Fruit fly (Drosophila melanogaster): ENCODE data around the gene Osi11.

The Osi11 gene

dm6 chr3R:6287433-6287832 is 18.9 kb upstream of the Osi11 start, which contains the start of gene CG15594:
TSS of gene CG15594 (plus strand) at chr3R:6287733.
- TF ChIP-seq h (optimal IDR thresholded peaks at IDR 0.05) (no peak), Sin3A (optimal IDR thresholded peaks at IDR 0.05) (no peak), insv (optimal IDR thresholded peaks at IDR 0.05) (no peak), Myc (optimal IDR thresholded peaks at IDR 0.05) (no peak), ttk (optimal IDR thresholded peaks at IDR 0.05) (no peak)

DNA sequence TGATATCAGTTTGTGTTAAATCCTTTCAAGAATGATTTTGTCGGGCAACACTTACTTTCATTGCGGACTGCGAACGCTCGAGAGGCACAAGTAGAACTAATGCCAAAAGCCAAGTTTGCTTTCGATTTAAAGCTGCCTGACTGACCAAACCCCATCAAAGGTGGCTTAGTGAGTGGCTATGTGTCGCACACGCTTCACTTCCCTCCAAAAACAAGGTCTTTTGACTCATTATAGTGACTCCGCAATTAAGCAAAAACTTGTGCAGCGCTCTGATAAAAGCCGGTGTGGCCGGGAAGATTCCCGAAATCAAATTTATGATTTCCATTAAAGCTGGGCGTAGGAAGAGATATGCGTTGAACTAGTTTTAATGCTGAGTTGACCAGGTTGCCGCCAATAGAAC is 16.5 kb upstream of the Osi11 start, which contains the start of gene CG15597:
TSS of gene CG15597 (minus strand) at position 101 of the 400 bp plus-strand sequence.
- TF ChIP-seq insv (optimal IDR thresholded peaks at IDR 0.05) (no peak), Sin3A (optimal IDR thresholded peaks at IDR 0.05) (no peak), psq (optimal IDR thresholded peaks at IDR 0.05) (no peak), Myc (optimal IDR thresholded peaks at IDR 0.05) (no peak), ttk (optimal IDR thresholded peaks at IDR 0.05) (no peak), h (optimal IDR thresholded peaks at IDR 0.05) (no peak)

DNA sequence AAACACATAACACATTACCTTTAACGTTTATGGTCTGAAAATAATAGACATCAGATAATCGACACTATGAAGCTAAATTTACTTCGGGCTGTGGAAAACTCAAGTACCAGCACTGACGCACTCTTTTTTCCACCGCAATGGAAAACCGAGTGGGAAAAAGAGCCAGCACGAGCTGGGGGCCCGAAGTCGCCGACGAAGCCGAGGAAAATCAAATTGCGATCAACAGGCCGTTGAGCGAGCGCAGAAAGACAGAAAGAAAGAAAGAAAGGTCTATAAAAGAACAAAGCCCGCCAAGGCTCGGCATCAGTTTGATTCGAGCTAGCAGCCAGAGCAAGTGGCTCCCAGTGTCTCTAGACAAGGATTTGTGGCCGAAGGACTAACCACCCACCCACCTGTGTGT is 9.7 kb upstream of the Osi11 start, which contains the start of gene Osi12:
TSS of gene Osi12 (plus strand) at position 301 of the 400 bp plus-strand sequence.
- TF ChIP-seq h (optimal IDR thresholded peaks at IDR 0.05) (no peak), Sin3A (optimal IDR thresholded peaks at IDR 0.05) (no peak), psq (optimal IDR thresholded peaks at IDR 0.05) (no peak), ttk (optimal IDR thresholded peaks at IDR 0.05) (no peak), insv (optimal IDR thresholded peaks at IDR 0.05) (no peak), Myc (optimal IDR thresholded peaks at IDR 0.05) (no peak)

DNA sequence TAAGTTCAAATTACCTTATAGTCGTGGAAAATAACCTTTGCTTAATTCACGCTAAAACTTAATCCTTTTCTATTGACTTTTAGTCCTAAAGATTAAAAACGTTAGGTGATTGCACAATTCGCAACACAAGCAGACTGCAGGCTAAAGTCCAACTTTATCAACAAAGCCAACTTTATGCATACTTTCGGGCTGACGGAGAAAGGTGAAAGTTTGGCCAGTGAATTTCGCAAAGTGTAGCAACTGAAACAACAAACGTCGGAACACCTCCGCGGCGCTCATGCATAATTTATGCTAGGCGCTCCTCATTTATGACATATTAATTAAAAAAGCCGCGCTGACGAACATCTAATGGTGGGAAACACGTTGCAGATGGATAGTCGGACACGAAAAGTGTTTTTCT is 1.4 kb upstream of the Osi11 start:
- TF ChIP-seq insv (optimal IDR thresholded peaks at IDR 0.05) (no peak), h (optimal IDR thresholded peaks at IDR 0.05) (no peak), Sin3A (optimal IDR thresholded peaks at IDR 0.05) (no peak), Myc (optimal IDR thresholded peaks at IDR 0.05) (no peak), psq (optimal IDR thresholded peaks at IDR 0.05) (no peak), ttk (optimal IDR thresholded peaks at IDR 0.05) (no peak)

dm6 chr3R:6265890-6266289 is 2.7 kb downstream of the Osi11 start, which contains the start of gene Osi10b:
TSS of gene Osi10b (plus strand) at chr3R:6266190.
- TF ChIP-seq insv (optimal IDR thresholded peaks at IDR 0.05) (no peak), h (optimal IDR thresholded peaks at IDR 0.05) (no peak), psq (optimal IDR thresholded peaks at IDR 0.05) (no peak), ttk (optimal IDR thresholded peaks at IDR 0.05) (no peak), Myc (optimal IDR thresholded peaks at IDR 0.05) (no peak), Sin3A (optimal IDR thresholded peaks at IDR 0.05) (no peak)

dm6 chr3R:6263658-6264057 is 4.9 kb downstream of the Osi11 start, which contains the start of gene Osi10a:
TSS of gene Osi10a (plus strand) at chr3R:6263958.
- TF ChIP-seq insv (optimal IDR thresholded peaks at IDR 0.05) (no peak), ttk (optimal IDR thresholded peaks at IDR 0.05) (no peak), Sin3A (optimal IDR thresholded peaks at IDR 0.05) (no peak), psq (optimal IDR thresholded peaks at IDR 0.05) (no peak), Myc (optimal IDR thresholded peaks at IDR 0.05) (no peak), h (optimal IDR thresholded peaks at IDR 0.05) (no peak)

DNA sequence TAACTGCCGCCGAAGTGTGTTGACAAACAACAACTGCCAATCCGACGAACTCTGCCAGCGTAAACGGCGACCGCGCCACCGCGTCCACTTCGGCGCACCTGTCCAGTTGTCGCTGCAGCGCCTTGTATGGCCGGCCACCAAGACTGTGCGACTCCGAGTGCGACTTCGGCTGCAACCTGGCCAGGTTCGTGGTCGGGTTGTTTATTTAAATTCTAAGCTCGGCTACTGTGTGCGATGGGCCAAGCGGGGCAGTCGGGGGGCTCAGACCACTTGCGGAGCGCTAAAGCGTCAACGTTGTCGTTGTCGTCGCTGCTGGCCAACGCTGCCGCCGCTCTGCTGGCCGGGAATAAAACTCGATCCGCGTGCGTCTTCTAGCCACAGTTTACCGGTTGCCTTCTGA is 8.7 kb downstream of the Osi11 start, which contains the start of gene Osi9:
TSS of gene Osi9 (plus strand) at position 375 of the 400 bp plus-strand sequence.
- TF ChIP-seq h (optimal IDR thresholded peaks at IDR 0.05) (no peak), Myc (optimal IDR thresholded peaks at IDR 0.05) (no peak), ttk (optimal IDR thresholded peaks at IDR 0.05) (no peak), psq (optimal IDR thresholded peaks at IDR 0.05) (no peak), insv (optimal IDR thresholded peaks at IDR 0.05) (no peak), Sin3A (optimal IDR thresholded peaks at IDR 0.05) (no peak)

- TF ChIP-seq ttk (optimal IDR thresholded peaks at IDR 0.05) (no peak), Myc (optimal IDR thresholded peaks at IDR 0.05) (no peak), Sin3A (optimal IDR thresholded peaks at IDR 0.05) (no peak), insv (optimal IDR thresholded peaks at IDR 0.05) (no peak), h (optimal IDR thresholded peaks at IDR 0.05) (no peak), psq (optimal IDR thresholded peaks at IDR 0.05) (no peak)
Observed at dm6 chr3R:6254875-6255274, 13.7 kb downstream of the Osi11 start, which contains the start of gene Osi8. TSS of gene Osi8 (plus strand) at chr3R:6255175.

DNA sequence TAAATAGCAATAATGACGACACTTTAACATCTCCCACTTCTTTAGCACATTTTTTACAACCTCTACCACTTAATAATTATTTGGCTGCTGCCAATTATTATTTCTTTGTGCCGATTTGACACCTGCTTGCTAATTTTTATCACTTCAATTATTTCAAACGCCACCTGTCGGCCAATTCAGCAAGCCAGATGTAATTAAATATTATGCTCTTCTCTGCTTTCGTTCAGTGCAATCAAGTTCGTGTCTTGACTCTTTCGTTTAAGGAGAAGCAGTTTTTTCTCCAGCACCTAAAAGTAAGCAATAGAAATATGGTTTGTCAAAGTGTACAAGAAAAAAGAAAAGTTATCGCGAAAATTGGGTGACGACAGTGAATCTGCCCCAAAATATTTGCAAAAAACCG is 14.1 kb downstream of the Osi11 start:
- TF ChIP-seq ttk (optimal IDR thresholded peaks at IDR 0.05) (no peak), Sin3A (optimal IDR thresholded peaks at IDR 0.05) (no peak), Myc (optimal IDR thresholded peaks at IDR 0.05) (no peak), insv (optimal IDR thresholded peaks at IDR 0.05) (no peak), h (optimal IDR thresholded peaks at IDR 0.05) (no peak), psq (optimal IDR thresholded peaks at IDR 0.05) (no peak)

DNA sequence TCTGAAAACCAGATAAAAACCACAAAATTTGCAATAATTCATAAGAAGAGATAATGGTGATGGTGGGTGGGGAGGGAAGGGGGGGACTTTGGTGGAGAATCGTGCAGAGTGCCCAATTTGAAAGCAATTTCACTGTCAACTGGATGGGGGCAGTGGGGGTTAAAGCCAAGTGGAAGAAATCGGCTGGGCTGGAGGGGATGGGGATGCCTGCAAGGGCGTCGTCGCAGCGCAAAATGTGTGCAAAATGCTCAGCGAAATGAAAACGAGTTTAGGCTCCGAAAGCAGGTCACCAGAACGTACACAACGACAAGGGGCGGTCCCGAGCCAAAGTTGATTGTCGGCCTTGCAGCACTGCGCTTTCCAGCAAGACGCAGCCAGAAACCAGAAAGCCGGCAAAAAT is 15.7 kb downstream of the Osi11 start:
- no peak for TF ChIP-seq ttk (optimal IDR thresholded peaks at IDR 0.05)
- TF ChIP-seq h (optimal IDR thresholded peaks at IDR 0.05) = no peak
- no peak for TF ChIP-seq Myc (optimal IDR thresholded peaks at IDR 0.05)
- no peak for TF ChIP-seq insv (optimal IDR thresholded peaks at IDR 0.05)
- TF ChIP-seq psq (optimal IDR thresholded peaks at IDR 0.05) = no peak
- no peak for TF ChIP-seq Sin3A (optimal IDR thresholded peaks at IDR 0.05)

DNA sequence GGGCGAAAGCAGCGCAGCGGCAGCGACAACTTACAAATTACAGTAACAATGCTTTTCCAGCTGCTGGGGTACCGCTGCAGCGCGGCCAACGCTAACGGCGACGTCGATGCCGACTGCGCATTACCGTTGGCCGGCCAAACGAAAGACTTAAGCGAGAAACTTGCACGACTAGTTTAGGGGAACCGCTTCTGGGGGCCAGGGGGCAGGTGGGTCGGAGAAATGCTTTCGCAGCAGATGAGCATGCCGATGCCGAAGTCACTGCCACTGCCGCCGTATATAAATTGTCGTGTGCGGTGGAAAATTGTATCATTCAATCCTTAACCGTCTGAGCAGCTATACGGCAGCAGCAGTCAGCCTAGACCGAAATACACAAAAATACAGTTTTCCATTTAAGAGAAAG is 19.9 kb downstream of the Osi11 start, which contains the start of gene Osi7:
TSS of gene Osi7 (plus strand) at position 301 of the 400 bp plus-strand sequence.
- TF ChIP-seq Sin3A (optimal IDR thresholded peaks at IDR 0.05) (no peak), ttk (optimal IDR thresholded peaks at IDR 0.05) (no peak), h (optimal IDR thresholded peaks at IDR 0.05) (no peak)

- TF ChIP-seq psq (optimal IDR thresholded peaks at IDR 0.05) (no peak), Sin3A (optimal IDR thresholded peaks at IDR 0.05) (no peak), ttk (optimal IDR thresholded peaks at IDR 0.05) (no peak), insv (optimal IDR thresholded peaks at IDR 0.05) (no peak), Myc (optimal IDR thresholded peaks at IDR 0.05) (no peak), h (optimal IDR thresholded peaks at IDR 0.05) (no peak)
Observed at dm6 chr3R:6244986-6245385, 23.6 kb downstream of the Osi11 start.

dm6 chr3R:6244035-6244434 is 24.5 kb downstream of the Osi11 start:
- TF ChIP-seq h (optimal IDR thresholded peaks at IDR 0.05) (no peak), ttk (optimal IDR thresholded peaks at IDR 0.05) (no peak), Myc (optimal IDR thresholded peaks at IDR 0.05) (no peak), psq (optimal IDR thresholded peaks at IDR 0.05) (no peak), insv (optimal IDR thresholded peaks at IDR 0.05) (no peak), Sin3A (optimal IDR thresholded peaks at IDR 0.05) (no peak)
